Worm (Caenorhabditis elegans) whole organism, L4 larva: ENCODE results near the gene F45D3.2.

ENCODE experiments used
- D1046.2 ChIP-seq: fragments of 200-800 bp; sonication (Bioruptor generic); IDR thresholded peaks from 2 replicates; pipeline ENCODE4 v1.3.6; 2022; ENCODE audit warnings: missing genetic modification characterization, missing compliant biosample characterization
- Y5F2A.4 ChIP-seq: fragments of 200-800 bp; sonication (Bioruptor generic); optimal IDR thresholded peaks from 2 replicates; lab custom pipeline; 2018; ENCODE audit warnings: mild to moderate bottlenecking, missing genetic modification characterization, missing compliant biosample characterization
- aha-1 ChIP-seq: fragments of 150-350 bp; peaks from one replicate; lab custom pipeline; 2014; ENCODE audit warnings: missing biosample characterization, missing genetic modification characterization
- ceh-20 ChIP-seq: fragments of 200-800 bp; sonication (Bioruptor generic); IDR thresholded peaks from 2 replicates; pipeline ENCODE4 v1.3.6; 2022; ENCODE audit warnings: missing genetic modification reagents, missing genetic modification characterization, missing compliant biosample characterization
- ceh-44 ChIP-seq: fragments of 200-800 bp; sonication (Bioruptor generic); IDR thresholded peaks from 2 replicates; pipeline ENCODE4 v1.3.6; 2022; ENCODE audit warnings: missing genetic modification reagents, missing genetic modification characterization, missing compliant biosample characterization
- ctbp-1 ChIP-seq: fragments of 200-800 bp; sonication (Bioruptor generic); IDR thresholded peaks from 2 replicates; pipeline ENCODE4 v1.3.6; 2022; ENCODE audit warnings: missing genetic modification reagents, missing genetic modification characterization, missing compliant biosample characterization
- daf-12 ChIP-seq: fragments of 150-350 bp; optimal IDR thresholded peaks from 2 replicates; lab custom pipeline; 2014; ENCODE audit warnings: missing biosample characterization, missing genetic modification reagents, missing genetic modification characterization
- daf-16 ChIP-seq, 3 experiments: sonication (generic microtip); optimal IDR thresholded peaks; 2 replicates each; lab custom pipeline; 2016 to 2017; ENCODE audit warnings: missing genetic modification characterization in 3 of 3, missing genetic modification reagents in 3 of 3, mild to moderate bottlenecking in 2 of 3, missing compliant biosample characterization in 2 of 3, missing biosample characterization in 1 of 3, moderate library complexity in 1 of 3
- daf-19 ChIP-seq: fragments of 200-800 bp; sonication (Bioruptor generic); conservative IDR thresholded peaks from 2 replicates; pipeline ENCODE4 v1.3.6; 2022; ENCODE audit warnings: missing genetic modification characterization, missing compliant biosample characterization
- daf-8 ChIP-seq: fragments of 200-800 bp; sonication (Bioruptor generic); IDR thresholded peaks from 2 replicates; pipeline ENCODE4 v1.3.6; 2022; ENCODE audit warnings: missing genetic modification characterization, missing compliant biosample characterization
- dmd-6 ChIP-seq: fragments of 200-800 bp; sonication (Bioruptor generic); IDR thresholded peaks from 2 replicates; pipeline ENCODE4 v1.3.6; 2022; ENCODE audit warnings: missing genetic modification reagents, missing genetic modification characterization, missing compliant biosample characterization
- dve-1 ChIP-seq: sonication (generic microtip); optimal IDR thresholded peaks from 2 replicates; lab custom pipeline; 2017; ENCODE audit warnings: antibody characterized with exemption, mild to moderate bottlenecking, missing genetic modification characterization, missing compliant biosample characterization; ENCODE audit not compliant: insufficient read depth
- fkh-10 ChIP-seq: fragments of 150-350 bp; optimal IDR thresholded peaks from 2 replicates; lab custom pipeline; 2014; ENCODE audit warnings: missing biosample characterization, missing genetic modification reagents, missing genetic modification characterization
- fos-1 ChIP-seq: fragments of 150-350 bp; optimal IDR thresholded peaks from 2 replicates; lab custom pipeline; 2014; ENCODE audit warnings: missing biosample characterization, missing genetic modification characterization
- hif-1 ChIP-seq, 2 experiments: sonication (generic microtip); optimal IDR thresholded peaks; 2 replicates each; lab custom pipeline; 2016 to 2017; ENCODE audit warnings: missing compliant biosample characterization in 2 of 2, missing genetic modification characterization in 2 of 2, missing genetic modification reagents in 2 of 2, missing genotype in 2 of 2, mild to moderate bottlenecking in 1 of 2
- hlh-11 ChIP-seq: fragments of 200-800 bp; sonication (Bioruptor generic); optimal IDR thresholded peaks from 2 replicates; lab custom pipeline; 2018; ENCODE audit warnings: mild to moderate bottlenecking, missing genetic modification characterization, missing compliant biosample characterization
- hlh-30 ChIP-seq: sonication (generic microtip); optimal IDR thresholded peaks from 2 replicates; lab custom pipeline; 2017; ENCODE audit warnings: antibody characterized with exemption, mild to moderate bottlenecking, missing genetic modification characterization, missing compliant biosample characterization; ENCODE audit not compliant: insufficient read depth
- hmg-1.1 ChIP-seq: fragments of 200-800 bp; sonication (Bioruptor generic); IDR thresholded peaks from 2 replicates; pipeline ENCODE4 v1.3.6; 2022; ENCODE audit warnings: missing genetic modification reagents, missing genetic modification characterization, missing compliant biosample characterization
- lsy-2 ChIP-seq, 2 experiments: fragments of 150-350 bp in 1 of 2; sonication (generic microtip) in 1 of 2; optimal IDR thresholded peaks; 2 replicates each; lab custom pipeline; 2014 to 2017; ENCODE audit warnings: missing biosample characterization in 2 of 2, missing genetic modification characterization in 2 of 2
- madf-5 ChIP-seq, 2 experiments: fragments of 200-800 bp; sonication (Bioruptor generic); IDR thresholded peaks; 2 replicates each; pipeline ENCODE4 v1.3.6; 2022; ENCODE audit warnings: missing compliant biosample characterization in 2 of 2, missing genetic modification characterization in 2 of 2
- mdl-1 ChIP-seq, 2 experiments: fragments of 150-350 bp in 1 of 2; sonication (generic microtip) in 1 of 2; optimal IDR thresholded peaks; 2 replicates each; lab custom pipeline; 2014 to 2017; ENCODE audit warnings: missing biosample characterization in 2 of 2, missing genetic modification characterization in 2 of 2
- mep-1 ChIP-seq: fragments of 150-350 bp; sonication (generic microtip); optimal IDR thresholded peaks from 3 replicates; lab custom pipeline; 2014; ENCODE audit warnings: missing biosample characterization, missing genetic modification characterization
- mxl-3 ChIP-seq: fragments of 200-800 bp; sonication (Bioruptor generic); optimal IDR thresholded peaks from 2 replicates; lab custom pipeline; 2018; ENCODE audit warnings: mild to moderate bottlenecking, missing genetic modification characterization, missing compliant biosample characterization
- nhr-10 ChIP-seq: fragments of 150-350 bp; optimal IDR thresholded peaks from 2 replicates; lab custom pipeline; 2014; ENCODE audit warnings: missing biosample characterization, missing genetic modification characterization
- nhr-11 ChIP-seq: fragments of 150-350 bp; optimal IDR thresholded peaks from 2 replicates; lab custom pipeline; 2014; ENCODE audit warnings: missing biosample characterization, missing genetic modification characterization
- nhr-25 ChIP-seq: sonication (generic microtip); optimal IDR thresholded peaks from 2 replicates; lab custom pipeline; 2017; ENCODE audit warnings: missing genetic modification characterization, mild to moderate bottlenecking, missing compliant biosample characterization, antibody characterized with exemption, moderate library complexity, borderline replicate concordance; ENCODE audit not compliant: insufficient read depth
- nhr-28 ChIP-seq: fragments of 150-350 bp; optimal IDR thresholded peaks from 2 replicates; lab custom pipeline; 2014; ENCODE audit warnings: missing biosample characterization, missing genetic modification characterization
- nhr-48 ChIP-seq: sonication (generic microtip); optimal IDR thresholded peaks from 2 replicates; lab custom pipeline; 2016; ENCODE audit warnings: mild to moderate bottlenecking, missing genetic modification characterization, missing compliant biosample characterization
- nhr-6 ChIP-seq: fragments of 150-350 bp; optimal IDR thresholded peaks from 2 replicates; lab custom pipeline; 2014; ENCODE audit warnings: missing biosample characterization, missing genetic modification characterization
- nhr-77 ChIP-seq: fragments of 150-350 bp; optimal IDR thresholded peaks from 2 replicates; lab custom pipeline; 2014; ENCODE audit warnings: missing biosample characterization, missing genetic modification characterization
- pqm-1 ChIP-seq: sonication (generic microtip); optimal IDR thresholded peaks from 2 replicates; lab custom pipeline; 2017; ENCODE audit warnings: missing biosample characterization, missing genetic modification characterization
- rbr-2 ChIP-seq: sonication (generic microtip); optimal IDR thresholded peaks from 2 replicates; lab custom pipeline; 2016; ENCODE audit warnings: missing genotype, missing genetic modification characterization, missing compliant biosample characterization
- skn-1 ChIP-seq: fragments of 150-350 bp; optimal IDR thresholded peaks from 2 replicates; lab custom pipeline; 2014; ENCODE audit warnings: missing biosample characterization, missing genetic modification characterization
- unc-39 ChIP-seq: sonication (generic microtip); optimal IDR thresholded peaks from 2 replicates; lab custom pipeline; 2017; ENCODE audit warnings: missing biosample characterization, missing genetic modification characterization
- unc-62 ChIP-seq, 3 experiments: fragments of 150-350 bp in 1 of 3; sonication (generic microtip); optimal IDR thresholded peaks in 2 of 3; peaks in 1 of 3; 1 replicate in 1 of 3; 2 replicates in 2 of 3; lab custom pipeline; 2014 to 2017; ENCODE audit warnings: missing biosample characterization in 3 of 3, missing genetic modification characterization in 3 of 3, missing genetic modification reagents in 3 of 3, missing genotype in 1 of 3
- zip-11 ChIP-seq: fragments of 200-800 bp; sonication (Bioruptor generic); IDR thresholded peaks from 2 replicates; pipeline ENCODE4 v1.3.6; 2022; ENCODE audit warnings: missing genetic modification characterization, missing compliant biosample characterization

Gene F45D3.2

ce11 chrV:12528919-12529318 lies 11.9 kb upstream of the F45D3.2 start:
- TF ChIP-seq hmg-1.1 (GFP tag; lab: Robert Waterston, UW) = peak; percentile 44; the same call in 1 of the 2 replicates
- no peak for TF ChIP-seq ceh-44 (GFP tag; lab: Robert Waterston, UW)
- TF ChIP-seq mxl-3 (GFP tag; lab: Kevin White, UChicago) = peak; percentile 54
- TF ChIP-seq mdl-1 (tag; optimal IDR thresholded peaks at IDR 0.05; lab: Kevin White, UChicago) = peak; percentile 19 to 79
- TF ChIP-seq dve-1 (tag; lab: Kevin White, UChicago) = peak; percentile 75
- no peak for TF ChIP-seq daf-19 (GFP tag; lab: Robert Waterston, UW)
- peak; percentile 18 to 76 for TF ChIP-seq lsy-2 (tag; optimal IDR thresholded peaks at IDR 0.05; lab: Kevin White, UChicago)
- TF ChIP-seq hlh-30 (tag; lab: Kevin White, UChicago) = peak; percentile 80
- peak; percentile 81 for TF ChIP-seq nhr-28 (tag; lab: Kevin White, UChicago)
- TF ChIP-seq unc-62 (GFP tag; optimal IDR thresholded peaks at IDR 0.05 in 1 of 2; lab: Kevin White, UChicago) = peak in 1 of 2 experiments; percentile 99
- TF ChIP-seq unc-62 (tag; optimal IDR thresholded peaks at IDR 0.05; lab: Kevin White, UChicago) = no peak
- TF ChIP-seq nhr-6 = peak; percentile 33
- peak; percentile 65 for TF ChIP-seq nhr-11 (tag; lab: Kevin White, UChicago)
- peak; percentile 71 for TF ChIP-seq nhr-25 (tag; lab: Kevin White, UChicago)
- TF ChIP-seq dmd-6 (GFP tag; lab: Robert Waterston, UW) = peak; percentile 60
- peak; percentile 64 for TF ChIP-seq mep-1 (tag; lab: Kevin White, UChicago)
- TF ChIP-seq unc-39 (tag; lab: Kevin White, UChicago) = no peak
- peak; percentile 19 for TF ChIP-seq rbr-2 (tag; lab: Kevin White, UChicago)
- TF ChIP-seq zip-11 (GFP tag; lab: Robert Waterston, UW) = no peak
- peak; percentile 86 for TF ChIP-seq aha-1 (tag; lab: Kevin White, UChicago)
- TF ChIP-seq hlh-11 (tag; lab: Kevin White, UChicago) = peak; percentile 70
- no peak for TF ChIP-seq ceh-20 (GFP tag; lab: Robert Waterston, UW)
- TF ChIP-seq daf-12 (tag; lab: Kevin White, UChicago) = peak; percentile 30
- TF ChIP-seq hif-1 (tag; optimal IDR thresholded peaks at IDR 0.05; lab: Kevin White, UChicago) = peak in 1 of 2 experiments; percentile 77
- no peak for TF ChIP-seq daf-16 (GFP tag; optimal IDR thresholded peaks at IDR 0.05; lab: Kevin White, UChicago)
- peak; percentile 70 for TF ChIP-seq daf-16 (tag; optimal IDR thresholded peaks at IDR 0.05; lab: Kevin White, UChicago)
- TF ChIP-seq pqm-1 (tag; lab: Kevin White, UChicago) = peak; percentile 48
- TF ChIP-seq nhr-48 (tag; lab: Kevin White, UChicago) = peak; percentile 74
- TF ChIP-seq fkh-10 = no peak
- no peak for TF ChIP-seq D1046.2 (GFP tag; lab: Robert Waterston, UW)
- TF ChIP-seq Y5F2A.4 (GFP tag; lab: Kevin White, UChicago) = no peak
- TF ChIP-seq nhr-77 (tag; lab: Kevin White, UChicago) = peak; percentile 74

ce11 chrV:12530129-12530528 lies 10.7 kb upstream of the F45D3.2 start:
- peak; percentile 40 for TF ChIP-seq mep-1 (tag; lab: Kevin White, UChicago)
- TF ChIP-seq fos-1 (tag; lab: Kevin White, UChicago) = no peak
- peak; percentile 9 for TF ChIP-seq nhr-48 (tag; lab: Kevin White, UChicago)
- no peak for TF ChIP-seq fkh-10
- no peak for TF ChIP-seq skn-1
- TF ChIP-seq unc-62 (GFP tag; optimal IDR thresholded peaks at IDR 0.05 in 1 of 2; lab: Kevin White, UChicago) = peak in 1 of 2 experiments; percentile 94
- no peak for TF ChIP-seq unc-62 (tag; optimal IDR thresholded peaks at IDR 0.05; lab: Kevin White, UChicago)
- peak; percentile 33 for TF ChIP-seq hlh-30 (tag; lab: Kevin White, UChicago)
- TF ChIP-seq lsy-2 (tag; optimal IDR thresholded peaks at IDR 0.05; lab: Kevin White, UChicago) = peak; percentile 19 to 31
- TF ChIP-seq ceh-20 (GFP tag; lab: Robert Waterston, UW) = 0 out of 2 replicates have a peak, but pooled peaks have one; percentile 24
- no peak for TF ChIP-seq dmd-6 (GFP tag; lab: Robert Waterston, UW)
- TF ChIP-seq nhr-10 (tag; lab: Kevin White, UChicago) = no peak
- TF ChIP-seq aha-1 (tag; lab: Kevin White, UChicago) = peak; percentile 20
- no peak for TF ChIP-seq daf-8 (GFP tag; lab: Robert Waterston, UW)
- no peak for TF ChIP-seq madf-5 (GFP tag; IDR thresholded peaks at IDR 0.05; lab: Robert Waterston, UW)
- TF ChIP-seq mdl-1 (tag; optimal IDR thresholded peaks at IDR 0.05; lab: Kevin White, UChicago) = peak in 1 of 2 experiments; percentile 27
- TF ChIP-seq rbr-2 (tag; lab: Kevin White, UChicago) = peak; percentile 6
- TF ChIP-seq ctbp-1 = peak; percentile 67
